Fruit fly (Drosophila melanogaster) whole organism, embryonic: ENCODE measurements around the gene Enoph.

Experiments used
- Bteb2 ChIP-seq: fragments of 200-800 bp; sonication (Bioruptor generic); optimal IDR thresholded peaks from 2 replicates; lab custom pipeline; 2016; ENCODE audit warnings: missing biosample characterization, missing genetic modification characterization
- CG10274 ChIP-seq: fragments of 200-800 bp; sonication (Bioruptor generic); optimal IDR thresholded peaks from 3 replicates; lab custom pipeline; 2017; ENCODE audit warnings: missing biosample characterization, mild to moderate bottlenecking, missing genetic modification characterization
- CG10366 ChIP-seq: fragments of 200-800 bp; sonication (Bioruptor generic); IDR thresholded peaks from 2 replicates; pipeline ENCODE4 v1.3.6; 2022; ENCODE audit warnings: missing biosample characterization, missing genetic modification characterization
- CG10543 ChIP-seq: fragments of 200-800 bp; sonication (Bioruptor generic); optimal IDR thresholded peaks from 3 replicates; lab custom pipeline; 2017; ENCODE audit warnings: missing biosample characterization, mild to moderate bottlenecking, missing genetic modification characterization, moderate library complexity
- CG10565 ChIP-seq: fragments of 200-800 bp; sonication (Bioruptor generic); optimal IDR thresholded peaks from 3 replicates; lab custom pipeline; 2016; ENCODE audit warnings: missing biosample characterization, mild to moderate bottlenecking, missing genetic modification characterization
- CG12299 ChIP-seq: fragments of 200-800 bp; sonication (Bioruptor generic); optimal IDR thresholded peaks from 2 replicates; lab custom pipeline; 2018; ENCODE audit warnings: missing biosample characterization, mild to moderate bottlenecking, missing genetic modification characterization
- CG13296 ChIP-seq: fragments of 200-800 bp; sonication (Bioruptor generic); optimal IDR thresholded peaks from 3 replicates; lab custom pipeline; 2018; ENCODE audit warnings: missing biosample characterization, mild to moderate bottlenecking, missing genetic modification characterization
- CG14860 ChIP-seq: fragments of 200-800 bp; sonication (Bioruptor generic); IDR thresholded peaks from 3 replicates; pipeline ENCODE4 v1.3.6; 2022; ENCODE audit warnings: missing biosample characterization, missing genetic modification characterization; ENCODE audit not compliant: partially characterized antibody
- CG15073 ChIP-seq: fragments of 200-800 bp; sonication (Bioruptor generic); optimal IDR thresholded peaks from 2 replicates; lab custom pipeline; 2016; ENCODE audit warnings: missing biosample characterization, missing genetic modification characterization
- CG15601 ChIP-seq: fragments of 200-800 bp; sonication (Bioruptor generic); optimal IDR thresholded peaks from 3 replicates; lab custom pipeline; 2019; ENCODE audit warnings: missing biosample characterization, mild to moderate bottlenecking, missing genetic modification characterization, moderate library complexity
- CG16813 ChIP-seq: fragments of 200-800 bp; sonication (Bioruptor generic); IDR thresholded peaks from 3 replicates; pipeline ENCODE4 v1.3.6; 2022; ENCODE audit warnings: missing biosample characterization, missing genetic modification characterization; ENCODE audit not compliant: partially characterized antibody
- CG17328 ChIP-seq: fragments of 200-800 bp; sonication (Bioruptor generic); IDR thresholded peaks from 2 replicates; pipeline ENCODE4 v1.3.6; 2022; ENCODE audit warnings: missing biosample characterization, missing genetic modification characterization
- CG17829 ChIP-seq: fragments of 200-800 bp; optimal IDR thresholded peaks from 2 replicates; lab custom pipeline; 2019; ENCODE audit warnings: missing biosample characterization, mild to moderate bottlenecking, missing genetic modification characterization, moderate library complexity
- CG18262 ChIP-seq: fragments of 200-800 bp; optimal IDR thresholded peaks from 3 replicates; lab custom pipeline; 2019; ENCODE audit warnings: missing biosample characterization, mild to moderate bottlenecking, missing genetic modification characterization, moderate library complexity
- CG2129 ChIP-seq: fragments of 200-800 bp; sonication (Bioruptor generic); IDR thresholded peaks from 2 replicates; pipeline ENCODE4 v1.3.6; 2022; ENCODE audit warnings: missing biosample characterization, missing genetic modification characterization; ENCODE audit not compliant: partially characterized antibody
- CG3407 ChIP-seq: fragments of 200-800 bp; sonication (Bioruptor generic); optimal IDR thresholded peaks from 2 replicates; lab custom pipeline; 2018; ENCODE audit warnings: missing biosample characterization, mild to moderate bottlenecking, missing genetic modification characterization
- CG6654 ChIP-seq: fragments of 200-800 bp; sonication (Bioruptor generic); optimal IDR thresholded peaks from 2 replicates; lab custom pipeline; 2017; ENCODE audit warnings: missing biosample characterization, mild to moderate bottlenecking, missing genetic modification characterization
- CG7928 ChIP-seq: fragments of 200-800 bp; sonication (Bioruptor generic); optimal IDR thresholded peaks from 2 replicates; lab custom pipeline; 2017; ENCODE audit warnings: missing biosample characterization, mild to moderate bottlenecking, missing genetic modification characterization
- CG7963 ChIP-seq: fragments of 200-800 bp; sonication (Bioruptor generic); IDR thresholded peaks from 3 replicates; pipeline ENCODE4 v1.3.6; 2022; ENCODE audit warnings: missing biosample characterization, missing genetic modification characterization; ENCODE audit not compliant: partially characterized antibody
- CG8478 ChIP-seq: fragments of >200 bp; optimal IDR thresholded peaks from 2 replicates; lab custom pipeline; 2018
- CG9215 ChIP-seq: fragments of 200-800 bp; sonication (Bioruptor generic); IDR thresholded peaks from 2 replicates; pipeline ENCODE4 v1.3.6; 2022; ENCODE audit warnings: missing biosample characterization, missing genetic modification characterization
- Dad ChIP-seq: fragments of 200-800 bp; sonication (Bioruptor generic); optimal IDR thresholded peaks from 3 replicates; lab custom pipeline; 2016; ENCODE audit warnings: missing biosample characterization, missing genetic modification characterization
- Fer2 ChIP-seq: fragments of 200-800 bp; sonication (Bioruptor generic); optimal IDR thresholded peaks from 2 replicates; lab custom pipeline; 2018; ENCODE audit warnings: missing biosample characterization, mild to moderate bottlenecking, missing genetic modification characterization, moderate library complexity
- H2.0 ChIP-seq: fragments of 200-800 bp; sonication (Bioruptor generic); IDR thresholded peaks from 2 replicates; pipeline ENCODE4 v1.3.6; 2022; ENCODE audit warnings: missing biosample characterization, missing genetic modification characterization
- Hr39 ChIP-seq: fragments of >200 bp; optimal IDR thresholded peaks from 2 replicates; lab custom pipeline; 2017
- Kr ChIP-seq: fragments of 200-800 bp; sonication (Bioruptor generic); optimal IDR thresholded peaks from 2 replicates; lab custom pipeline; 2017; ENCODE audit warnings: missing biosample characterization, mild to moderate bottlenecking, missing genetic modification characterization
- Nf-YC ChIP-seq: fragments of 200-800 bp; optimal IDR thresholded peaks from 3 replicates; lab custom pipeline; 2019; ENCODE audit warnings: missing biosample characterization, mild to moderate bottlenecking, missing genetic modification characterization, moderate library complexity
- Opbp ChIP-seq: fragments of 200-800 bp; sonication (Bioruptor generic); IDR thresholded peaks from 3 replicates; pipeline ENCODE4 v1.3.6; 2022; ENCODE audit warnings: missing biosample characterization, missing genetic modification characterization; ENCODE audit not compliant: partially characterized antibody
- Pdp1 ChIP-seq, 2 experiments: fragments of 200-800 bp; sonication (Bioruptor generic); optimal IDR thresholded peaks; 3 replicates each; lab custom pipeline; 2016; ENCODE audit warnings: missing biosample characterization in 2 of 2, missing genetic modification characterization in 2 of 2, mild to moderate bottlenecking in 1 of 2, moderate library complexity in 1 of 2
- ase ChIP-seq: fragments of 200-800 bp; sonication (Bioruptor generic); IDR thresholded peaks from 3 replicates; pipeline ENCODE4 v1.3.6; 2022; ENCODE audit warnings: missing biosample characterization, missing genetic modification characterization
- bsh ChIP-seq, 2 experiments: fragments of 200-800 bp; sonication (Bioruptor generic); optimal IDR thresholded peaks; 2 replicates each; lab custom pipeline; 2017 to 2018; ENCODE audit warnings: mild to moderate bottlenecking in 2 of 2, missing biosample characterization in 2 of 2, missing genetic modification characterization in 2 of 2, moderate library complexity in 1 of 2
- croc ChIP-seq: fragments of 200-800 bp; sonication (Bioruptor generic); conservative IDR thresholded peaks from 3 replicates; pipeline ENCODE4 v1.3.6; 2022; ENCODE audit warnings: missing biosample characterization, missing genetic modification characterization
- dimm ChIP-seq: fragments of 200-800 bp; sonication (Bioruptor generic); IDR thresholded peaks from 2 replicates; pipeline ENCODE4 v1.3.6; 2022; ENCODE audit warnings: missing biosample characterization, missing genetic modification characterization
- fd96Cb ChIP-seq: fragments of 200-800 bp; sonication (Bioruptor generic); optimal IDR thresholded peaks from 2 replicates; lab custom pipeline; 2018; ENCODE audit warnings: missing biosample characterization, mild to moderate bottlenecking, missing genetic modification characterization, moderate library complexity
- hbn ChIP-seq: fragments of 200-800 bp; sonication (Bioruptor generic); IDR thresholded peaks from 2 replicates; pipeline ENCODE4 v1.3.6; 2022; ENCODE audit warnings: missing biosample characterization, missing genetic modification characterization; ENCODE audit not compliant: partially characterized antibody
- insv ChIP-seq, 2 experiments: fragments of 200-800 bp; sonication (Bioruptor generic); optimal IDR thresholded peaks; 3 replicates each; lab custom pipeline; 2016 to 2018; ENCODE audit warnings: missing biosample characterization in 2 of 2, missing genetic modification characterization in 2 of 2
- inv ChIP-seq: fragments of 200-800 bp; sonication (Bioruptor generic); IDR thresholded peaks from 2 replicates; pipeline ENCODE4 v1.3.6; 2022; ENCODE audit warnings: missing biosample characterization, missing genetic modification characterization; ENCODE audit not compliant: partially characterized antibody
- lov ChIP-seq, 2 experiments: fragments of 200-800 bp in 1 of 2; fragments of >200 bp in 1 of 2; sonication (Bioruptor generic) in 1 of 2; IDR thresholded peaks in 1 of 2; optimal IDR thresholded peaks in 1 of 2; 2 replicates in 1 of 2; 3 replicates in 1 of 2; pipeline versions ENCODE4 v1.3.6 to Lab custom; 2017 to 2022; ENCODE audit warnings: missing biosample characterization in 1 of 2, missing genetic modification characterization in 1 of 2
- maf-S ChIP-seq: fragments of 200-800 bp; sonication (Bioruptor generic); optimal IDR thresholded peaks from 2 replicates; lab custom pipeline; 2016; ENCODE audit warnings: missing biosample characterization, missing genetic modification characterization
- otp ChIP-seq: fragments of 200-800 bp; sonication (Bioruptor generic); IDR thresholded peaks from 3 replicates; pipeline ENCODE4, ENCODE4 v1.3.6; 2022; ENCODE audit warnings: missing biosample characterization, missing genetic modification characterization
- psq ChIP-seq: fragments of 200-800 bp; sonication (Bioruptor generic); optimal IDR thresholded peaks from 2 replicates; lab custom pipeline; 2017; ENCODE audit warnings: missing biosample characterization, missing genetic modification characterization
- shn ChIP-seq: fragments of 200-800 bp; sonication (Bioruptor generic); optimal IDR thresholded peaks from 3 replicates; lab custom pipeline; 2016; ENCODE audit warnings: missing biosample characterization, missing genetic modification characterization
- sima ChIP-seq: fragments of 200-800 bp; sonication (Bioruptor generic); optimal IDR thresholded peaks from 2 replicates; lab custom pipeline; 2016; ENCODE audit warnings: missing biosample characterization, missing genetic modification characterization
- toy ChIP-seq: fragments of 200-800 bp; sonication (Bioruptor generic); IDR thresholded peaks from 2 replicates; pipeline ENCODE4 v1.3.6; 2022; ENCODE audit warnings: missing biosample characterization, missing genetic modification characterization
- trh ChIP-seq: fragments of 200-800 bp; sonication (Bioruptor generic); optimal IDR thresholded peaks from 2 replicates; lab custom pipeline; 2016; ENCODE audit warnings: missing biosample characterization, missing genetic modification characterization
- tup ChIP-seq: fragments of 200-800 bp; sonication (Bioruptor generic); optimal IDR thresholded peaks from 2 replicates; lab custom pipeline; 2016; ENCODE audit warnings: missing biosample characterization, mild to moderate bottlenecking, missing genetic modification characterization, moderate library complexity
- usp ChIP-seq: fragments of >200 bp; optimal IDR thresholded peaks from 2 replicates; lab custom pipeline; 2017; ENCODE audit warnings: missing biosample characterization, missing genetic modification characterization
- wor ChIP-seq: fragments of 200-800 bp; sonication (Bioruptor generic); IDR thresholded peaks from 2 replicates; pipeline ENCODE4 v1.3.6; 2022; ENCODE audit warnings: missing biosample characterization, missing genetic modification characterization
- zf30C ChIP-seq: fragments of 200-800 bp; sonication (Bioruptor generic); optimal IDR thresholded peaks from 3 replicates; lab custom pipeline; 2018; ENCODE audit warnings: missing biosample characterization, mild to moderate bottlenecking, missing genetic modification characterization

The Enoph gene

dm6 chr3R:5264251-5265098 is 8.0 kb upstream of the Enoph start (continued):
- TF ChIP-seq psq (GFP tag; lab: Kevin White, UChicago) (no peak), wor (GFP tag; lab: Robert Waterston, UW) (no peak), H2.0 (GFP tag; lab: Robert Waterston, UW) (no peak), Opbp (0 out of 3 replicates have a peak, but pooled peaks have one; percentile 37), CG15601 (peak; percentile 23), shn (GFP tag; lab: Kevin White, UChicago) (peak; percentile 71), CG12299 (peak; percentile 24), trh (no peak), CG16813 (GFP tag; lab: Robert Waterston, UW) (no peak), CG3407 (no peak), ase (GFP tag; lab: Robert Waterston, UW) (no peak), Nf-YC (tag; lab: Kevin White, UChicago) (peak; percentile 61), CG14860 (no peak), CG10366 (GFP tag; lab: Robert Waterston, UW) (no peak), CG10543 (GFP tag; lab: Kevin White, UChicago) (peak; percentile 82), hbn (no peak), CG8478 (lab: Kevin White, UChicago) (no peak), sima (no peak), usp (GFP tag; lab: Kevin White, UChicago) (no peak), CG10274 (GFP tag; lab: Kevin White, UChicago) (peak; percentile 25), Hr39 (lab: Kevin White, UChicago) (no peak), CG18262 (peak; percentile 47), Bteb2 (no peak), CG7963 (GFP tag; lab: Robert Waterston, UW) (no peak), CG2129 (no peak), fd96Cb (no peak), croc (GFP tag; lab: Robert Waterston, UW) (no peak), CG17829 (tag; lab: Kevin White, UChicago) (peak; percentile 79), CG10565 (no peak), CG15073 (GFP tag; lab: Kevin White, UChicago) (no peak), toy (no peak), tup (GFP tag; lab: Kevin White, UChicago) (no peak), otp (GFP tag; lab: Robert Waterston, UW) (no peak), CG17328 (GFP tag; lab: Robert Waterston, UW) (no peak), CG6654 (no peak), insv (GFP tag; optimal IDR thresholded peaks at IDR 0.05; lab: Kevin White, UChicago) (peak in 1 of 2 experiments; percentile 9), inv (GFP tag; lab: Robert Waterston, UW) (no peak), CG7928 (no peak), Fer2 (tag; lab: Kevin White, UChicago) (no peak), CG13296 (GFP tag; lab: Kevin White, UChicago) (peak; percentile 54), bsh (GFP tag; optimal IDR thresholded peaks at IDR 0.05; lab: Kevin White, UChicago) (no peak), Kr (GFP tag; lab: Kevin White, UChicago) (no peak), zf30C (no peak), lov (optimal IDR thresholded peaks at IDR 0.05; lab: Kevin White, UChicago) (no peak), lov (GFP tag; IDR thresholded peaks at IDR 0.05; lab: Robert Waterston, UW) (no peak), Pdp1 (GFP tag; optimal IDR thresholded peaks at IDR 0.05; lab: Kevin White, UChicago) (peak in 1 of 2 experiments; percentile 58), Dad (GFP tag; lab: Kevin White, UChicago) (no peak), CG9215 (no peak), dimm (GFP tag; lab: Robert Waterston, UW) (no peak), maf-S (GFP tag; lab: Kevin White, UChicago) (peak; percentile 34)
